Worm (Caenorhabditis elegans) whole organism, L4 larva: ENCODE results near the gene ZK809.1.

Experiments
- F10B5.3 ChIP-seq: sonication (generic microtip); optimal IDR thresholded peaks from 2 replicates; lab custom pipeline; 2016; ENCODE audit warnings: mild to moderate bottlenecking, missing genetic modification characterization, missing compliant biosample characterization
- F26F4.8 ChIP-seq: fragments of 200-800 bp; sonication (Bioruptor generic); conservative IDR thresholded peaks from 2 replicates; pipeline ENCODE4 v1.3.6; 2022; ENCODE audit warnings: missing genetic modification characterization, missing compliant biosample characterization
- F37D6.2 ChIP-seq: sonication (generic microtip); optimal IDR thresholded peaks from 2 replicates; lab custom pipeline; 2016; ENCODE audit warnings: mild to moderate bottlenecking, missing genetic modification characterization, missing compliant biosample characterization
- T26A8.4 ChIP-seq: fragments of 200-800 bp; sonication (Bioruptor generic); IDR thresholded peaks from 2 replicates; pipeline ENCODE4 v1.3.6; 2022; ENCODE audit warnings: missing genetic modification characterization, missing compliant biosample characterization
- Y5F2A.4 ChIP-seq: fragments of 200-800 bp; sonication (Bioruptor generic); optimal IDR thresholded peaks from 2 replicates; lab custom pipeline; 2018; ENCODE audit warnings: mild to moderate bottlenecking, missing genetic modification characterization, missing compliant biosample characterization
- ZK546.5 ChIP-seq, 2 experiments: sonication (generic microtip); optimal IDR thresholded peaks; 2 replicates each; lab custom pipeline; 2017; ENCODE audit warnings: missing biosample characterization in 2 of 2, missing genetic modification characterization in 2 of 2
- aly-2 ChIP-seq: sonication (generic microtip); optimal IDR thresholded peaks from 2 replicates; lab custom pipeline; 2018; ENCODE audit warnings: missing biosample characterization, missing genetic modification characterization
- ceh-20 ChIP-seq: fragments of 200-800 bp; sonication (Bioruptor generic); IDR thresholded peaks from 2 replicates; pipeline ENCODE4 v1.3.6; 2022; ENCODE audit warnings: missing genetic modification reagents, missing genetic modification characterization, missing compliant biosample characterization
- ceh-28 ChIP-seq: fragments of 150-350 bp; optimal IDR thresholded peaks from 2 replicates; lab custom pipeline; 2014; ENCODE audit warnings: missing biosample characterization, missing genetic modification reagents, missing genetic modification characterization
- ceh-62 ChIP-seq: sonication (generic microtip); optimal IDR thresholded peaks from 2 replicates; lab custom pipeline; 2017; ENCODE audit warnings: missing biosample characterization, missing genetic modification characterization
- daf-12 ChIP-seq: fragments of 150-350 bp; optimal IDR thresholded peaks from 2 replicates; lab custom pipeline; 2014; ENCODE audit warnings: missing biosample characterization, missing genetic modification reagents, missing genetic modification characterization
- daf-19 ChIP-seq: fragments of 200-800 bp; sonication (Bioruptor generic); conservative IDR thresholded peaks from 2 replicates; pipeline ENCODE4 v1.3.6; 2022; ENCODE audit warnings: missing genetic modification characterization, missing compliant biosample characterization
- daf-8 ChIP-seq: fragments of 200-800 bp; sonication (Bioruptor generic); IDR thresholded peaks from 2 replicates; pipeline ENCODE4 v1.3.6; 2022; ENCODE audit warnings: missing genetic modification characterization, missing compliant biosample characterization
- dmd-6 ChIP-seq: fragments of 200-800 bp; sonication (Bioruptor generic); IDR thresholded peaks from 2 replicates; pipeline ENCODE4 v1.3.6; 2022; ENCODE audit warnings: missing genetic modification reagents, missing genetic modification characterization, missing compliant biosample characterization
- duxl-1 ChIP-seq: sonication (generic microtip); optimal IDR thresholded peaks from 2 replicates; lab custom pipeline; 2016; ENCODE audit warnings: mild to moderate bottlenecking, missing genetic modification characterization, moderate library complexity, missing compliant biosample characterization; ENCODE audit not compliant: poor library complexity
- egl-43 ChIP-seq: fragments of 200-800 bp; sonication (Bioruptor generic); IDR thresholded peaks from 2 replicates; pipeline ENCODE4 v1.3.6; 2022; ENCODE audit warnings: missing genetic modification reagents, missing genetic modification characterization, missing compliant biosample characterization
- fkh-10 ChIP-seq: fragments of 150-350 bp; optimal IDR thresholded peaks from 2 replicates; lab custom pipeline; 2014; ENCODE audit warnings: missing biosample characterization, missing genetic modification reagents, missing genetic modification characterization
- hif-1 ChIP-seq, 2 experiments: sonication (generic microtip); optimal IDR thresholded peaks; 2 replicates each; lab custom pipeline; 2016 to 2017; ENCODE audit warnings: missing compliant biosample characterization in 2 of 2, missing genetic modification characterization in 2 of 2, missing genetic modification reagents in 2 of 2, missing genotype in 2 of 2, mild to moderate bottlenecking in 1 of 2
- hlh-30 ChIP-seq: sonication (generic microtip); optimal IDR thresholded peaks from 2 replicates; lab custom pipeline; 2017; ENCODE audit warnings: antibody characterized with exemption, mild to moderate bottlenecking, missing genetic modification characterization, missing compliant biosample characterization; ENCODE audit not compliant: insufficient read depth
- lim-7 ChIP-seq: fragments of 200-800 bp; sonication (Bioruptor generic); IDR thresholded peaks from 2 replicates; pipeline ENCODE4 v1.3.6; 2022; ENCODE audit warnings: missing genetic modification characterization, missing compliant biosample characterization
- lin-39 ChIP-seq: fragments of 150-350 bp; optimal IDR thresholded peaks from 2 replicates; lab custom pipeline; 2014; ENCODE audit warnings: missing biosample characterization, missing genetic modification reagents, missing genetic modification characterization
- lsy-2 ChIP-seq, 2 experiments: fragments of 150-350 bp in 1 of 2; sonication (generic microtip) in 1 of 2; optimal IDR thresholded peaks; 2 replicates each; lab custom pipeline; 2014 to 2017; ENCODE audit warnings: missing biosample characterization in 2 of 2, missing genetic modification characterization in 2 of 2
- madf-5 ChIP-seq, 2 experiments: fragments of 200-800 bp; sonication (Bioruptor generic); IDR thresholded peaks; 2 replicates each; pipeline ENCODE4 v1.3.6; 2022; ENCODE audit warnings: missing compliant biosample characterization in 2 of 2, missing genetic modification characterization in 2 of 2
- madf-9 ChIP-seq: fragments of 200-800 bp; sonication (Bioruptor generic); conservative IDR thresholded peaks from 2 replicates; pipeline ENCODE4 v1.3.6; 2022; ENCODE audit warnings: missing genetic modification reagents, missing genetic modification characterization, missing compliant biosample characterization
- mdl-1 ChIP-seq, 2 experiments: fragments of 150-350 bp in 1 of 2; sonication (generic microtip) in 1 of 2; optimal IDR thresholded peaks; 2 replicates each; lab custom pipeline; 2014 to 2017; ENCODE audit warnings: missing biosample characterization in 2 of 2, missing genetic modification characterization in 2 of 2
- mdt-29 ChIP-seq: fragments of 200-800 bp; sonication (Bioruptor generic); IDR thresholded peaks from 2 replicates; pipeline ENCODE4 v1.3.6; 2022; ENCODE audit warnings: missing genetic modification reagents, missing genetic modification characterization, missing compliant biosample characterization
- mep-1 ChIP-seq: fragments of 150-350 bp; sonication (generic microtip); optimal IDR thresholded peaks from 3 replicates; lab custom pipeline; 2014; ENCODE audit warnings: missing biosample characterization, missing genetic modification characterization
- mxl-3 ChIP-seq: fragments of 200-800 bp; sonication (Bioruptor generic); optimal IDR thresholded peaks from 2 replicates; lab custom pipeline; 2018; ENCODE audit warnings: mild to moderate bottlenecking, missing genetic modification characterization, missing compliant biosample characterization
- nhr-102 ChIP-seq: sonication (generic microtip); optimal IDR thresholded peaks from 2 replicates; lab custom pipeline; 2016; ENCODE audit warnings: mild to moderate bottlenecking, missing genetic modification characterization, moderate library complexity, missing compliant biosample characterization
- nhr-111 ChIP-seq: fragments of 200-800 bp; sonication (Bioruptor generic); optimal IDR thresholded peaks from 2 replicates; lab custom pipeline; 2018; ENCODE audit warnings: mild to moderate bottlenecking, missing genetic modification characterization, missing compliant biosample characterization
- nhr-25 ChIP-seq: sonication (generic microtip); optimal IDR thresholded peaks from 2 replicates; lab custom pipeline; 2017; ENCODE audit warnings: missing genetic modification characterization, mild to moderate bottlenecking, missing compliant biosample characterization, antibody characterized with exemption, moderate library complexity, borderline replicate concordance; ENCODE audit not compliant: insufficient read depth
- nhr-28 ChIP-seq: fragments of 150-350 bp; optimal IDR thresholded peaks from 2 replicates; lab custom pipeline; 2014; ENCODE audit warnings: missing biosample characterization, missing genetic modification characterization
- nhr-6 ChIP-seq: fragments of 150-350 bp; optimal IDR thresholded peaks from 2 replicates; lab custom pipeline; 2014; ENCODE audit warnings: missing biosample characterization, missing genetic modification characterization
- php-3 ChIP-seq: fragments of 200-800 bp; sonication (Bioruptor generic); IDR thresholded peaks from 2 replicates; pipeline ENCODE4 v1.3.6; 2022; ENCODE audit warnings: missing genetic modification reagents, missing genetic modification characterization, missing compliant biosample characterization
- pqm-1 ChIP-seq: sonication (generic microtip); optimal IDR thresholded peaks from 2 replicates; lab custom pipeline; 2017; ENCODE audit warnings: missing biosample characterization, missing genetic modification characterization
- sdz-12 ChIP-seq: fragments of 200-800 bp; sonication (Bioruptor generic); optimal IDR thresholded peaks from 2 replicates; lab custom pipeline; 2018; ENCODE audit warnings: mild to moderate bottlenecking, missing genetic modification characterization, missing compliant biosample characterization
- skn-1 ChIP-seq: fragments of 150-350 bp; optimal IDR thresholded peaks from 2 replicates; lab custom pipeline; 2014; ENCODE audit warnings: missing biosample characterization, missing genetic modification characterization
- spr-3 ChIP-seq: fragments of 200-800 bp; sonication (Bioruptor generic); optimal IDR thresholded peaks from 2 replicates; lab custom pipeline; 2018; ENCODE audit warnings: mild to moderate bottlenecking, missing genetic modification characterization, missing compliant biosample characterization
- tag-97 ChIP-seq: fragments of 200-800 bp; sonication (Bioruptor generic); IDR thresholded peaks from 2 replicates; pipeline ENCODE4 v1.3.6; 2022; ENCODE audit warnings: missing genetic modification characterization, missing compliant biosample characterization
- tra-1 ChIP-seq: fragments of 200-800 bp; sonication (Bioruptor generic); IDR thresholded peaks from 2 replicates; pipeline ENCODE4 v1.3.6; 2022; ENCODE audit warnings: missing genetic modification reagents, missing genetic modification characterization, missing compliant biosample characterization
- unc-62 ChIP-seq, 3 experiments: fragments of 150-350 bp in 1 of 3; sonication (generic microtip); optimal IDR thresholded peaks in 2 of 3; peaks in 1 of 3; 1 replicate in 1 of 3; 2 replicates in 2 of 3; lab custom pipeline; 2014 to 2017; ENCODE audit warnings: missing biosample characterization in 3 of 3, missing genetic modification characterization in 3 of 3, missing genetic modification reagents in 3 of 3, missing genotype in 1 of 3
- vab-7 ChIP-seq: fragments of 200-800 bp; sonication (Bioruptor generic); IDR thresholded peaks from 2 replicates; pipeline ENCODE4 v1.3.6; 2022; ENCODE audit warnings: missing genetic modification reagents, missing genetic modification characterization, missing compliant biosample characterization
- zfp-2 ChIP-seq: sonication (generic microtip); optimal IDR thresholded peaks from 2 replicates; lab custom pipeline; 2016; ENCODE audit warnings: mild to moderate bottlenecking, missing genetic modification characterization, missing compliant biosample characterization
- zip-2 ChIP-seq: fragments of 150-350 bp; optimal IDR thresholded peaks from 2 replicates; lab custom pipeline; 2014; ENCODE audit warnings: missing biosample characterization, missing genetic modification characterization
- ztf-11 ChIP-seq: fragments of 150-350 bp; optimal IDR thresholded peaks from 2 replicates; lab custom pipeline; 2014; ENCODE audit warnings: missing biosample characterization, missing genetic modification characterization
- ztf-7 ChIP-seq: fragments of 150-350 bp; optimal IDR thresholded peaks from 2 replicates; lab custom pipeline; 2014; ENCODE audit warnings: missing biosample characterization, missing genetic modification characterization

The ZK809.1 gene

DNA sequence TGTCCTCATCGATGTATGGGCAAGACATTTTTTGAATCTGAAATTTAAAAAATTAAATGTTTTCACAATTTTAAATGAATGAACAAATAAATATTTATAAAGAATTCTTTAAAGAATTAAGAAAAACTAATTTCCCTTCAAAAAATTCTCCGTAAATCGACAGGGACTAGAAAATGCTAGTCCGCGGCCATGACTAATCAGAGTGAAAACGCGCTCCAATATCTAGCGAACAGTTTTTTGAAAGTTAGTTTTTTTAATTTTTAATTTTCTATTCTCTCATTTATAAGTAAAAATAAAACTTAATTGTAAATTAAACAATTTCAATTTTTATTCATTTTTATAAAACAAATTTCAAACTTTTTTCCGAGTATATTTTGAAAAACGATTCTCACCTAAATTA, 49.1 kb upstream of the ZK809.1 start (continued):
- TF ChIP-seq ztf-7 (tag; lab: Kevin White, UChicago) (no peak), nhr-6 (tag; lab: Kevin White, UChicago) (peak; percentile 44)

- TF ChIP-seq hlh-30 (tag; lab: Kevin White, UChicago): peak; percentile 94
- no peak for TF ChIP-seq tag-97
- peak; percentile 67 for TF ChIP-seq zfp-2
- peak; percentile 38 for TF ChIP-seq nhr-25 (tag; lab: Kevin White, UChicago)
- TF ChIP-seq zip-2 (tag; lab: Kevin White, UChicago): no peak
- peak in 1 of 2 experiments; percentile 17 for TF ChIP-seq ZK546.5 (tag; optimal IDR thresholded peaks at IDR 0.05; lab: Kevin White, UChicago)
- TF ChIP-seq tra-1 (GFP tag; lab: Robert Waterston, UW): peak; percentile 72
- no peak for TF ChIP-seq ztf-11 (tag; lab: Kevin White, UChicago)
- TF ChIP-seq F26F4.8 (GFP tag; lab: Robert Waterston, UW): no peak
- TF ChIP-seq fkh-10 (GFP tag; lab: Kevin White, UChicago): peak; percentile 81
- peak; percentile 62 for TF ChIP-seq daf-19
- peak; percentile 77 for TF ChIP-seq php-3 (GFP tag; lab: Robert Waterston, UW)
- TF ChIP-seq skn-1 (tag; lab: Kevin White, UChicago): no peak
- peak; percentile 71; the same call in 1 of the 2 replicates for TF ChIP-seq lim-7 (GFP tag; lab: Robert Waterston, UW)
- TF ChIP-seq hif-1 (tag; optimal IDR thresholded peaks at IDR 0.05; lab: Kevin White, UChicago): peak; percentile 15 to 75
- TF ChIP-seq daf-8 (GFP tag; lab: Robert Waterston, UW): no peak
- no peak for TF ChIP-seq lin-39
- TF ChIP-seq nhr-102 (tag; lab: Kevin White, UChicago): peak; percentile 34
- TF ChIP-seq F37D6.2: peak; percentile 68
- no peak for TF ChIP-seq daf-12 (tag; lab: Kevin White, UChicago)
- TF ChIP-seq madf-9: no peak; the same call in 1 of the 2 replicates
- TF ChIP-seq pqm-1 (tag; lab: Kevin White, UChicago): peak; percentile 8
- no peak; the same call in 1 of the 2 replicates for TF ChIP-seq mdt-29 (GFP tag; lab: Robert Waterston, UW)
- no peak for TF ChIP-seq vab-7 (GFP tag; lab: Robert Waterston, UW)
- peak; percentile 78 to 91 for TF ChIP-seq lsy-2 (tag; optimal IDR thresholded peaks at IDR 0.05; lab: Kevin White, UChicago)
- peak; percentile 38; the same call in 1 of the 2 replicates for TF ChIP-seq ceh-20
- TF ChIP-seq duxl-1 (tag; lab: Kevin White, UChicago): peak; percentile 77
- peak; percentile 69 for TF ChIP-seq nhr-6 (tag; lab: Kevin White, UChicago)
- TF ChIP-seq ceh-28 (tag; lab: Kevin White, UChicago): peak; percentile 41
- TF ChIP-seq unc-62 (GFP tag; optimal IDR thresholded peaks at IDR 0.05 in 1 of 2; lab: Kevin White, UChicago): peak in 1 of 2 experiments; percentile 99
- TF ChIP-seq unc-62 (tag; optimal IDR thresholded peaks at IDR 0.05; lab: Kevin White, UChicago): no peak
- TF ChIP-seq ceh-62: no peak
- TF ChIP-seq mep-1: peak; percentile 81
- TF ChIP-seq aly-2: no peak
- peak; percentile 74 for TF ChIP-seq T26A8.4 (GFP tag; lab: Robert Waterston, UW)
- TF ChIP-seq sdz-12 (GFP tag; lab: Kevin White, UChicago): no peak
- TF ChIP-seq F10B5.3 (tag; lab: Kevin White, UChicago): peak; percentile 58
- no peak for TF ChIP-seq spr-3 (GFP tag; lab: Kevin White, UChicago)
- TF ChIP-seq mdl-1 (tag; optimal IDR thresholded peaks at IDR 0.05; lab: Kevin White, UChicago): peak; percentile 36 to 85
- peak; percentile 87 for TF ChIP-seq mxl-3 (GFP tag; lab: Kevin White, UChicago)
- TF ChIP-seq egl-43 (GFP tag; lab: Robert Waterston, UW): peak; percentile 47; the same call in 1 of the 2 replicates
- TF ChIP-seq madf-5 (GFP tag; IDR thresholded peaks at IDR 0.05; lab: Robert Waterston, UW): no peak
- TF ChIP-seq dmd-6 (GFP tag; lab: Robert Waterston, UW): peak; percentile 76
- TF ChIP-seq nhr-111 (GFP tag; lab: Kevin White, UChicago): no peak
- peak; percentile 85 for TF ChIP-seq nhr-28 (tag; lab: Kevin White, UChicago)
- TF ChIP-seq Y5F2A.4 (GFP tag; lab: Kevin White, UChicago): no peak
These were observed 48.3 kb upstream of the ZK809.1 start, which contains the start of gene F40F11.3 for ce11 chrIV:11593415-11594190. Gene F40F11.3, minus strand, starts transcription at chrIV:11594003.
